Worm (Caenorhabditis elegans): ENCODE results near the gene irld-19.

Gene irld-19

ce11 chrIII:12746369-12746855 lies 17.7 kb downstream of the irld-19 start, which contains the start of gene Y111B2A.21:
TSS of gene Y111B2A.21 (plus strand) at chrIII:12746419.
- TF ChIP-seq ztf-11 (tag; optimal IDR thresholded peaks at IDR 0.05) (no peak), set-16 (GFP tag; IDR thresholded peaks at IDR 0.05) (peak; percentile 60; the same call in 1 of the 2 replicates)

DNA sequence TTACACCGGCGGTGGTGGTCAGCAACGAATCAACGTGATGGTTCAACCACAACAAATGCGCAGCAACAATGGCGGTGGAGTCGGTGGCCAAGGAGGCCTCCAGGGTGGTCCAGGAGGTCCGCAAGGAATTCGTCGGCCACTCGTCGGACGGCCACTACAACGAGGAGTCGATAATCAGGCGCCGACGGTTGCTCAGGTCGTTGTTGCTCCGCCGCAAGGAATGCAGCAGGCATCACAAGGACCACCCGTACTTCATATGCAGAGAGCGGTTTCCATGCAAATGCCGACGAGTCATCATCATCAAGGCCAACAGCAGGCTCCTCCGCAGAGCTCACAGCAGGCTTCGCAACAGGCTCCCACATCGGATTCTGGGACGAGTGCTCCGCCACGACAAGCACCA lies 20.6 kb downstream of the irld-19 start:
- no peak for TF ChIP-seq hlh-30 (tag; optimal IDR thresholded peaks at IDR 0.05; ENCODE audit: insufficient read depth)
- 0 out of 2 replicates have a peak, but pooled peaks have one; percentile 21 for TF ChIP-seq php-3 (GFP tag; IDR thresholded peaks at IDR 0.05)
- TF ChIP-seq ces-1 (GFP tag; optimal IDR thresholded peaks at IDR 0.05): no peak
- no peak for TF ChIP-seq nhr-48 (tag; optimal IDR thresholded peaks at IDR 0.05)
- no peak for TF ChIP-seq ceh-62 (tag; optimal IDR thresholded peaks at IDR 0.05)
- peak; percentile 88 for TF ChIP-seq set-16 (GFP tag; IDR thresholded peaks at IDR 0.05)
- no peak for TF ChIP-seq nhr-42 (GFP tag; IDR thresholded peaks at IDR 0.05)
- no peak for TF ChIP-seq lin-13 (GFP tag; optimal IDR thresholded peaks at IDR 0.05)

ce11 chrIII:12740313-12740712 lies 23.8 kb downstream of the irld-19 start:
- no peak for TF ChIP-seq ztf-7 (tag; optimal IDR thresholded peaks at IDR 0.05)
- no peak for TF ChIP-seq zip-11 (GFP tag; IDR thresholded peaks at IDR 0.05)
- TF ChIP-seq pha-4 (GFP tag; IDR thresholded peaks at IDR 0.05): no peak
- no peak for TF ChIP-seq pha-4 (tag; optimal IDR thresholded peaks at IDR 0.05)
- TF ChIP-seq fkh-10 (GFP tag; optimal IDR thresholded peaks at IDR 0.05): no peak
- no peak for TF ChIP-seq daf-19 (GFP tag; conservative IDR thresholded peaks at IDR 0.05)
- no peak for TF ChIP-seq vab-7 (GFP tag; IDR thresholded peaks at IDR 0.05)
- TF ChIP-seq skn-1 (tag; optimal IDR thresholded peaks at IDR 0.05): no peak
- TF ChIP-seq nhr-6 (tag; optimal IDR thresholded peaks at IDR 0.05): no peak
- TF ChIP-seq fos-1 (tag; optimal IDR thresholded peaks at IDR 0.05): no peak
- no peak for TF ChIP-seq egl-27 (tag; optimal IDR thresholded peaks at IDR 0.05)
- TF ChIP-seq unc-39 (tag; optimal IDR thresholded peaks at IDR 0.05): no peak
- TF ChIP-seq zag-1 (tag; optimal IDR thresholded peaks at IDR 0.05): no peak
- no peak for TF ChIP-seq T20F7.1 (GFP tag; optimal IDR thresholded peaks at IDR 0.05)
- TF ChIP-seq daf-16 (GFP tag; optimal IDR thresholded peaks at IDR 0.05): no peak
- no peak for TF ChIP-seq daf-16 (tag; optimal IDR thresholded peaks at IDR 0.05)
- TF ChIP-seq dpl-1 (GFP tag; optimal IDR thresholded peaks at IDR 0.05): no peak
- no peak for TF ChIP-seq unc-62 (GFP tag; optimal IDR thresholded peaks at IDR 0.05 in 1 of 2)
- no peak for TF ChIP-seq unc-62 (tag; optimal IDR thresholded peaks at IDR 0.05)

DNA sequence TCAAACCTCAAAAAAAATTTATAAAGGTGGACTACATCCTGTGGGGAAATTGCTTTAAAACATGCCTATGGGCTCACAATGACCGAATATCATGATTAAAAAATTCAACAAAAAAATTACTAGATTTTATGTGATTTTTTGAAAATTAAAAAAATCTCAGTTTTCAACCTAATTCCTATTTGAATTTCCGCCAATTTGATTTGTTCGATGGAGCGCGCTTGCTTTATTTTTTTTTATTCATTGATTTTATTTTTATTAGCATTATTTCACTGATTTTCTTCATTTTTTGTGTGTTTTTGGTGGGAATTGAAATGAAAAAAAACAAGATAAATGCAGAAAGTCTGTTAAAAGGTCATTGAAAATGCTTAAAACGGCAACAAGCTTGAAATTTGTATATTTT lies 25.2 kb downstream of the irld-19 start:
- no peak for TF ChIP-seq aly-2 (tag; optimal IDR thresholded peaks at IDR 0.05)
- TF ChIP-seq T20F7.1 (GFP tag; optimal IDR thresholded peaks at IDR 0.05): no peak
- no peak for TF ChIP-seq snpc-4 (tag; optimal IDR thresholded peaks at IDR 0.05)
- no peak for TF ChIP-seq mes-2 (tag; optimal IDR thresholded peaks at IDR 0.05; ENCODE audit: poor library complexity, severe bottlenecking)
- no peak for TF ChIP-seq duxl-1 (tag; optimal IDR thresholded peaks at IDR 0.05; ENCODE audit: poor library complexity)
- no peak for TF ChIP-seq lin-13 (GFP tag; optimal IDR thresholded peaks at IDR 0.05)
- no peak for TF ChIP-seq R02D3.7 (tag; optimal IDR thresholded peaks at IDR 0.05)

DNA sequence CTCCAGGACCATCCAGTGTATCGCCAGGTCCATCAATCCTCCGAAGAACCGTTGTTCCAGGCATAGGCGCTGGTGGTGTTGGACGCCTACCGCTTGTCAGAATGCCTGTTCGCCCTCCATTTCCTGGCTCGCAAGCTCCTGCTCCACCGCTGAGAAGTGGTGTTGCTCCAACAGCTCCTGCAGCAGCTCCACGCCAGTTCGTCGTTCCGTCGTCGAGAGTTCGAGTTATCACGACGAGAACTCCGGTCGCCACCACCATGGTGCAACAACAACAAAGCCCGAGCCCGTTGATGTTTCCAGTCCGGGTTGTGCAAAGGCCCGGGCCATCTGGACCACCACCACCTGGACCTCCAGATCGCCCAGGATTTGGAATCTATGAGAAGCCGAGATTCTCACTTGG lies 36.0 kb downstream of the irld-19 start:
- TF ChIP-seq zip-11 (GFP tag; IDR thresholded peaks at IDR 0.05) (no peak), T20F7.1 (GFP tag; optimal IDR thresholded peaks at IDR 0.05) (no peak), set-16 (GFP tag; IDR thresholded peaks at IDR 0.05) (peak; percentile 85)

ce11 chrIII:12714266-12714665 lies 49.9 kb downstream of the irld-19 start, which contains the start of gene ssl-1:
TSS of gene ssl-1 (plus strand) at chrIII:12714566.
- TF ChIP-seq daf-16 (GFP tag; optimal IDR thresholded peaks at IDR 0.05): no peak
- no peak for TF ChIP-seq daf-16 (tag; optimal IDR thresholded peaks at IDR 0.05)
- TF ChIP-seq nhr-41 (GFP tag; IDR thresholded peaks at IDR 0.05): no peak
- TF ChIP-seq spr-1 (tag; optimal IDR thresholded peaks at IDR 0.05): no peak
- no peak for TF ChIP-seq tag-97 (GFP tag; IDR thresholded peaks at IDR 0.05)
- no peak for TF ChIP-seq ces-1 (GFP tag; optimal IDR thresholded peaks at IDR 0.05)
- no peak for TF ChIP-seq nhr-28 (tag; optimal IDR thresholded peaks at IDR 0.05)
- TF ChIP-seq daf-8 (GFP tag; IDR thresholded peaks at IDR 0.05): no peak
